Worm (Caenorhabditis elegans) whole organism, L3 larva: ENCODE measurements around the gene F35F10.13.
"Not testable (repeated sequence)": the region's sequence is repeated elsewhere in the genome, so short reads cannot be mapped to it uniquely, and the experiment has no call there.

Experiments used
- R02D3.7 ChIP-seq: fragments of 150-350 bp; optimal IDR thresholded peaks from 2 replicates; lab custom pipeline; 2014; ENCODE audit warnings: missing biosample characterization, missing genetic modification characterization
- ZK546.5 ChIP-seq: sonication (generic microtip); optimal IDR thresholded peaks from 2 replicates; lab custom pipeline; 2017; ENCODE audit warnings: missing biosample characterization, missing genetic modification characterization
- aly-2 ChIP-seq: fragments of 150-350 bp; optimal IDR thresholded peaks from 2 replicates; lab custom pipeline; 2014; ENCODE audit warnings: missing biosample characterization, missing genetic modification characterization
- ama-1 ChIP-seq: fragments of 150-350 bp; optimal IDR thresholded peaks from 2 replicates; lab custom pipeline; 2018
- ceh-28 ChIP-seq: fragments of 150-350 bp; optimal IDR thresholded peaks from 2 replicates; lab custom pipeline; 2014; ENCODE audit warnings: missing biosample characterization, missing genetic modification reagents, missing genetic modification characterization
- egl-27 ChIP-seq: sonication (generic microtip); optimal IDR thresholded peaks from 4 replicates; lab custom pipeline; 2017; ENCODE audit warnings: missing biosample characterization, missing genetic modification reagents, missing genetic modification characterization
- egl-5 ChIP-seq: fragments of 150-350 bp; optimal IDR thresholded peaks from 2 replicates; lab custom pipeline; 2017; ENCODE audit warnings: missing biosample characterization, missing genetic modification reagents, missing genetic modification characterization, inconsistent platforms
- elt-2 ChIP-seq: sonication (generic microtip); optimal IDR thresholded peaks from 2 replicates; lab custom pipeline; 2016; ENCODE audit warnings: missing genetic modification reagents, mild to moderate bottlenecking, missing genetic modification characterization, missing compliant biosample characterization
- elt-3 ChIP-seq, 3 experiments: fragments of 150-350 bp in 1 of 3; sonication (generic microtip) in 2 of 3; optimal IDR thresholded peaks; 2 replicates in 2 of 3; 4 replicates in 1 of 3; lab custom pipeline; 2014 to 2017; ENCODE audit warnings: missing biosample characterization in 3 of 3, missing genetic modification characterization in 3 of 3
- fkh-10 ChIP-seq: sonication (generic microtip); optimal IDR thresholded peaks from 2 replicates; lab custom pipeline; 2017; ENCODE audit warnings: missing biosample characterization, missing genetic modification reagents, missing genetic modification characterization
- fkh-2 ChIP-seq: fragments of 150-350 bp; optimal IDR thresholded peaks from 2 replicates; lab custom pipeline; 2014; ENCODE audit warnings: missing biosample characterization, missing genetic modification reagents, missing genetic modification characterization
- hmg-11 ChIP-seq: sonication (generic microtip); optimal IDR thresholded peaks from 2 replicates; lab custom pipeline; 2016; ENCODE audit warnings: missing genetic modification characterization, missing compliant biosample characterization
- jun-1 ChIP-seq: fragments of 150-350 bp; optimal IDR thresholded peaks from 2 replicates; lab custom pipeline; 2014; ENCODE audit warnings: missing biosample characterization, missing genetic modification reagents, missing genetic modification characterization
- lin-39 ChIP-seq: fragments of 150-350 bp; optimal IDR thresholded peaks from 2 replicates; lab custom pipeline; 2018; ENCODE audit warnings: missing biosample characterization, missing genetic modification reagents, missing genetic modification characterization
- lsy-12 ChIP-seq: sonication (generic microtip); optimal IDR thresholded peaks from 2 replicates; lab custom pipeline; 2016; ENCODE audit warnings: mild to moderate bottlenecking, missing genetic modification characterization, missing compliant biosample characterization
- mdl-1 ChIP-seq: fragments of 150-350 bp; optimal IDR thresholded peaks from 2 replicates; lab custom pipeline; 2014; ENCODE audit warnings: missing biosample characterization, missing genetic modification characterization
- mml-1 ChIP-seq: fragments of 150-350 bp; sonication (generic microtip); optimal IDR thresholded peaks from 3 replicates; lab custom pipeline; 2014; ENCODE audit warnings: missing biosample characterization, missing genetic modification characterization
- nfya-1 ChIP-seq: sonication (generic microtip); optimal IDR thresholded peaks from 2 replicates; lab custom pipeline; 2017; ENCODE audit warnings: missing genetic modification characterization, mild to moderate bottlenecking, missing compliant biosample characterization, antibody characterized with exemption, moderate library complexity; ENCODE audit not compliant: insufficient read depth
- nhr-11 ChIP-seq: fragments of 150-350 bp; optimal IDR thresholded peaks from 2 replicates; lab custom pipeline; 2014; ENCODE audit warnings: missing biosample characterization, missing genetic modification characterization
- nhr-12 ChIP-seq: fragments of 150-350 bp; optimal IDR thresholded peaks from 2 replicates; lab custom pipeline; 2014; ENCODE audit warnings: missing biosample characterization, missing genetic modification characterization
- nhr-23 ChIP-seq: fragments of 150-350 bp; optimal IDR thresholded peaks from 2 replicates; lab custom pipeline; 2014; ENCODE audit warnings: missing biosample characterization, missing genetic modification reagents, missing genetic modification characterization
- nhr-237 ChIP-seq: fragments of 150-350 bp; optimal IDR thresholded peaks from 2 replicates; lab custom pipeline; 2014; ENCODE audit warnings: missing biosample characterization, missing genetic modification characterization
- nhr-25 ChIP-seq: sonication (generic microtip); optimal IDR thresholded peaks from 2 replicates; lab custom pipeline; 2017; ENCODE audit warnings: missing biosample characterization, missing genetic modification characterization
- nhr-28 ChIP-seq: fragments of 150-350 bp; optimal IDR thresholded peaks from 2 replicates; lab custom pipeline; 2014; ENCODE audit warnings: missing biosample characterization, missing genetic modification characterization
- nhr-43 ChIP-seq: sonication (generic microtip); optimal IDR thresholded peaks from 2 replicates; lab custom pipeline; 2016; ENCODE audit warnings: mild to moderate bottlenecking, missing genetic modification characterization, missing compliant biosample characterization; ENCODE audit not compliant: poor library complexity, severe bottlenecking
- nhr-67 ChIP-seq: fragments of 150-350 bp; optimal IDR thresholded peaks from 2 replicates; lab custom pipeline; 2014; ENCODE audit warnings: missing biosample characterization, missing genetic modification characterization
- nhr-76 ChIP-seq: fragments of 150-350 bp; sonication (generic microtip); optimal IDR thresholded peaks from 5 replicates; lab custom pipeline; 2014; ENCODE audit warnings: missing biosample characterization, missing genetic modification characterization
- nhr-77 ChIP-seq: fragments of 150-350 bp; optimal IDR thresholded peaks from 2 replicates; lab custom pipeline; 2014; ENCODE audit warnings: missing biosample characterization, missing genetic modification characterization
- pqm-1 ChIP-seq: fragments of 150-350 bp; optimal IDR thresholded peaks from 2 replicates; lab custom pipeline; 2017; ENCODE audit warnings: missing biosample characterization, missing genetic modification characterization, inconsistent platforms
- sea-2 ChIP-seq: fragments of 150-350 bp; sonication (generic microtip); optimal IDR thresholded peaks from 4 replicates; lab custom pipeline; 2014; ENCODE audit warnings: missing biosample characterization, missing genetic modification reagents, missing genetic modification characterization
- skn-1 ChIP-seq: fragments of 150-350 bp; optimal IDR thresholded peaks from 2 replicates; lab custom pipeline; 2014; ENCODE audit warnings: missing biosample characterization, missing genetic modification characterization
- tbx-2 ChIP-seq: sonication (generic microtip); optimal IDR thresholded peaks from 2 replicates; lab custom pipeline; 2016; ENCODE audit warnings: mild to moderate bottlenecking, missing genetic modification characterization, missing compliant biosample characterization
- unc-39 ChIP-seq: sonication (generic microtip); optimal IDR thresholded peaks from 4 replicates; lab custom pipeline; 2017; ENCODE audit warnings: missing biosample characterization, missing genetic modification characterization
- unc-62 ChIP-seq: fragments of 150-350 bp; sonication (generic microtip); optimal IDR thresholded peaks from 4 replicates; lab custom pipeline; 2014; ENCODE audit warnings: missing biosample characterization, missing genetic modification reagents, missing genetic modification characterization
- zag-1 ChIP-seq: fragments of 150-350 bp; optimal IDR thresholded peaks from 2 replicates; lab custom pipeline; 2014; ENCODE audit warnings: missing biosample characterization, missing genetic modification characterization
- ztf-11 ChIP-seq: fragments of 150-350 bp; optimal IDR thresholded peaks from 2 replicates; lab custom pipeline; 2014; ENCODE audit warnings: missing biosample characterization, missing genetic modification characterization
- ztf-4 ChIP-seq: fragments of 150-350 bp; optimal IDR thresholded peaks from 2 replicates; lab custom pipeline; 2014; ENCODE audit warnings: missing biosample characterization, missing genetic modification characterization

F35F10.13 gene

ce11 chrV:3318975-3319374 lies at the start of gene F35F10.13:
TSS of gene F35F10.13 (minus strand) at chrV:3319075.
- TF ChIP-seq ZK546.5 (no peak), R02D3.7 (tag; lab: Kevin White, UChicago) (no peak), zag-1 (tag; lab: Kevin White, UChicago) (no peak), unc-39 (no peak), tbx-2 (no peak), nfya-1 (tag; lab: Kevin White, UChicago) (no peak), sea-2 (GFP tag; lab: Kevin White, UChicago) (no peak), ztf-4 (tag; lab: Kevin White, UChicago) (no peak), nhr-25 (tag; lab: Kevin White, UChicago) (no peak), aly-2 (tag; lab: Kevin White, UChicago) (no peak), nhr-12 (no peak), pqm-1 (tag; lab: Kevin White, UChicago) (no peak), fkh-10 (GFP tag; lab: Kevin White, UChicago) (no peak), hmg-11 (no peak), ceh-28 (tag; lab: Kevin White, UChicago) (no peak)

DNA sequence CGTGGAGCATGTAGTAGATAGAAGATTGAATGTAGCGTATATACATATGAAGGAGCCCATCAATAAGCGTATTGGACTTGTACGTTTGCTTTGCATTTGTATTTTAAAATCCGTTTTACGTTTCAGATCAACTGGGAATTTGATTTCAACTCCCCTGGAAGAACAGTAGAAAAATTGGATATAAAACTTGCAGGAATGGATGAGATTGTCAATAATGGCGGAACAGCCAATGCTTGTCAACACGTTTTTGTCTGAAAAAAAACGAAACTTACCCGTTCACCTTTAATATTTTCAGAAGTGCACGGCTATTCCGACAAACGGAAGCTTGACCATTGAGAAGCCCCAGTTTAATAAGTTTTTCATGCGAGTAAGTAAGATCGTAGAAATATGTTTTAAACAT lies 48.9 kb upstream of the F35F10.13 start, which contains the start of gene C04E12.2:
Gene C04E12.2 (plus strand): TSS at position 301 of the 400 bp plus-strand sequence.
- TF ChIP-seq egl-27 (tag; lab: Kevin White, UChicago); nhr-237; nhr-11 (tag; lab: Kevin White, UChicago): not testable (repeated sequence)

- TF ChIP-seq nhr-25 (tag; lab: Kevin White, UChicago) (peak; percentile 3), mml-1 (tag; lab: Kevin White, UChicago) (no peak)
Measured at ce11 chrV:3362475-3362874, 43.6 kb upstream of the F35F10.13 start, which contains the start of gene C04E12.4. TSS of gene C04E12.4 (plus strand) at chrV:3362775.

DNA sequence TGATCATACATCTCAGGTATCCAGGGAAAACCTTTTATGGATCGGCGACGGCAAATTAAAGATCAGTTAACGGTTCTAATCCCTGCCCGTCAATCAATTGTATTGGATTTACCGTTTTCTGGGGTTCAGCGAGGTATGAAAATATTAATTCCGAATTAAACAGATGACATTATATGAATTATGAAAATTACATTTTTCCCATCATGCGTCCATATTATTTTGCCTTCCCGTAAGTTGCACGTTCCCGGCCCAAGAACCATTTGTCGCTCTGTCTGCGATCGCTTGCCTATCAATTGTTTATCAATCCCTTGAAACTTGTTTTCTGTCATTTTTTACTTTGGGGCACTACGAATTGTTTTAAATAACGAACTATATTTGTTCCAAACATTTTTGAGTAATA lies 42.8 kb upstream of the F35F10.13 start:
- TF ChIP-seq nhr-28 (no peak), tbx-2 (no peak), nhr-25 (tag; lab: Kevin White, UChicago) (no peak), elt-3 (tag; optimal IDR thresholded peaks at IDR 0.05; lab: Kevin White, UChicago) (no peak), ztf-4 (tag; lab: Kevin White, UChicago) (no peak)

- TF ChIP-seq fkh-2 (no peak), nhr-76 (no peak), nhr-23 (tag; lab: Kevin White, UChicago) (no peak), nhr-43 (tag; lab: Kevin White, UChicago) (no peak), lin-39 (tag; lab: Kevin White, UChicago) (no peak), mdl-1 (no peak), nhr-77 (tag; lab: Kevin White, UChicago) (no peak), nhr-237 (no peak), R02D3.7 (tag; lab: Kevin White, UChicago) (no peak), skn-1 (tag; lab: Kevin White, UChicago) (no peak), nhr-28 (no peak), ztf-11 (no peak), jun-1 (tag; lab: Kevin White, UChicago) (no peak), zag-1 (tag; lab: Kevin White, UChicago) (no peak), egl-5 (tag; lab: Kevin White, UChicago) (no peak)
Measured at ce11 chrV:3358267-3358666, 39.4 kb upstream of the F35F10.13 start, which contains the start of gene C04E12.5. TSS of gene C04E12.5 (plus strand) at chrV:3358567.

DNA sequence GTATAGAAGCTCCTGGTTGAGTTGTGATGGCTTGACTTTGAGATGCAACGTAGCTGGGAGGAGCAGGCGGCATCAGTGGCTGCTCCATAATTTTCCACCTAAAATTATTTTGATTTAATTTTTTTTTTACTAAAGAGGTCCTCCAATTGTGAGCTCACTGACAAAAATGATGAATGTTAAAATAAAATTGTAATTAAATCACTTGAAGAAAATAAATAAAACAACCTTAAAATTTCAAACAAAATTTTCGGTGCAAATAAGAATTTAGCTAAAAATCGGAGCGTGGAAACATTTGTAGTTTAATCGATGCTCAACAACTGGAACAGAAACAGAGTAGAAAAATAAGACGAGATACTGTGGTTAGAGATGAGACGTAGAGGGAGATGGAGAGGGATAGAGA lies 38.2 kb upstream of the F35F10.13 start, which contains the start of gene scrm-3:
Gene scrm-3 (minus strand): TSS at position 101 of the 400 bp plus-strand sequence.
- TF ChIP-seq unc-62 (GFP tag; lab: Kevin White, UChicago) (no peak), nhr-23 (tag; lab: Kevin White, UChicago) (no peak), egl-27 (tag; lab: Kevin White, UChicago) (no peak), ama-1 (lab: Kevin White, UChicago) (no peak), elt-3 (tag; optimal IDR thresholded peaks at IDR 0.05; lab: Kevin White, UChicago) (no peak), nhr-237 (no peak), pqm-1 (tag; lab: Kevin White, UChicago) (no peak), egl-5 (tag; lab: Kevin White, UChicago) (no peak), elt-2 (tag; lab: Kevin White, UChicago) (no peak), lsy-12 (tag; lab: Kevin White, UChicago) (no peak), ztf-11 (no peak), nhr-67 (no peak)
